Worm (Caenorhabditis elegans): ENCODE measurements around the gene kup-1.

Gene kup-1

DNA sequence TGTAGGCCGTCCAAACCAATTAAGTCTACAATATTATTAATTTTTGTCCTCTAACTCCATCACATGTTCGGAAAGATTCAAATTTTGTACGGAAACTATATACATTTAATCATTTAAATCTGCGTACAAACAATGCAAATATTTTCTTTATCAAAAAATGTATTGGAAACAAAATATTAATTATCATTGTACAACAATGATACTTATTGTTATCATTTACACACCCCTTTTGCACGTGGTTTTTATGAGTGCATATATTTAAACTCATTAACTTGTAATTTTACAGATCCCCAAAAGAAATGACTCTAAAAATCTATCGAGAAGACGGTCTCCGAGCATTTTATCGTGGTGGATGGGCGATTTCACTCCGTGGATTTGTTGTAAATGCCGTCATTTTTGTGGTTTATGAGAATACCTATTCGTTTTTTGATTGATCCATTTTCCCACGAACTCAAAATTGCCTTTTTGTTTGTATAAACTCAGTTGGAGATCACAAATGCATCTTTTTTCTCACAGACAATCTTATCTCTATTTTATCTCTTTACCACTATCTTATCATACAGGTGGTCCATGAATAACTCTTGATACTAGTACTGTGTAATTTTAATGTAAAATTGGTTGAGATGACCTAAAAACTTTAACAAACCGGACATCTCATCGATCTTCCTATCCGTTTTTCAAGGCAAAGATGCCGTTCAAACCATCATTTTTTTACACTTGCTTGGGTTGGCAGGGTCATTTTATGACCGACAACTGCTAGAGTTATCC is 45.4 kb upstream of the kup-1 start:
- no peak for TF ChIP-seq nhr-90 (tag; optimal IDR thresholded peaks at IDR 0.05)
- no peak for TF ChIP-seq let-607 (tag; optimal IDR thresholded peaks at IDR 0.05)
- TF ChIP-seq ets-4 (GFP tag; optimal IDR thresholded peaks at IDR 0.05): no peak
- no peak for TF ChIP-seq dpl-1 (GFP tag; optimal IDR thresholded peaks at IDR 0.05)
- TF ChIP-seq ztf-6 (GFP tag; IDR thresholded peaks at IDR 0.05): no peak
- no peak for TF ChIP-seq bed-1 (GFP tag; IDR thresholded peaks at IDR 0.05)

DNA sequence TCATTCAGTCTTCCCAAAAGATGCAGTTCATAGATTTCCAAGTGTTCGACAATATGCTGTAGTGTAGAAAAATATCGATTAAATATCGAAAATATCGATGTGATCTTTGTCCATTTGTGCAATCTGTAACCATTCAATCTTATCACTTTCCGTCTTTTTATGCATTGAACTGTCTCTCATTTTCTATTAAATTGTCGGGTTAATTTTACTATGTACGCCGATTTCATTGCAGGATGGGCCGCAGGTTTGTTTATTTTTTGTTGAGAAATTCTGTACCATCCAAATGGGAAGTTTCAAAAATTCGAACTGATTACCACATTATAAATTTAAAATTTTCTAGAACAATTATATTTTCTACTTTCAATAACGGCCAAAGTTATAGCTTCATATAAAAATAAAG is 43.5 kb upstream of the kup-1 start, which contains the start of gene R07B7.8:
Gene R07B7.8, minus strand, starts transcription at position 101 of the 400 bp plus-strand sequence.
- TF ChIP-seq sdz-38 (tag; optimal IDR thresholded peaks at IDR 0.05): no peak
- TF ChIP-seq ceh-58 (GFP tag; IDR thresholded peaks at IDR 0.05): no peak
- TF ChIP-seq fkh-3 (tag; optimal IDR thresholded peaks at IDR 0.05): no peak

DNA sequence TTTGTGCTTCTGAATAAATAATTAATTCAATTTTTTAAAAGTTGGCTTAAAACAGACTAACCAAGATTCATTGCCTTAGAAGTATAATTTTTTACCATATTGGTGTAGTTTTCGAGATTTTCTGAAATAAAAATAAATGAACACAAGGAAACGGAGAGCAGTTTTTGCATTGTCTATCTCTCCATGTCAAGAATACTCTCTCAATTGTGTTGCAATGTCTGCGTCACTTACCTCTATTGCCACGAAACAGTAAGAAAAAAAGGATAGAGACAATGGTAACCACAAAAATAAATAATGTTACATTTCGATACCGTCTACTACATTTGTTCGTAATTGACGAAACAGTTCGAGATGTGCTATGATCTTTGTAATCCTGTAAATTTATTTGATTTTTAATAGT is 42.3 kb upstream of the kup-1 start, which contains the start of gene R07B7.10:
Gene R07B7.10, plus strand, starts transcription at position 285 of the 400 bp plus-strand sequence.
- TF ChIP-seq dpff-1 (tag; optimal IDR thresholded peaks at IDR 0.05): no peak
- no peak for TF ChIP-seq Y67H2A.10 (GFP tag; conservative IDR thresholded peaks at IDR 0.05)
- no peak for TF ChIP-seq hsf-1 (GFP tag; IDR thresholded peaks at IDR 0.05)
- peak; percentile 75; the same call in 1 of the 2 replicates for TF ChIP-seq hmg-1.2 (GFP tag; IDR thresholded peaks at IDR 0.05)
- TF ChIP-seq die-1 (tag; optimal IDR thresholded peaks at IDR 0.05): no peak

- TF ChIP-seq F57C9.4 (tag; optimal IDR thresholded peaks at IDR 0.05) (no peak), ekl-4 (GFP tag; IDR thresholded peaks at IDR 0.05) (no peak), lin-54 (GFP tag; optimal IDR thresholded peaks at IDR 0.05) (no peak), Y53G8AR.9 (GFP tag; conservative IDR thresholded peaks at IDR 0.05) (no peak)
These were observed 39.6 kb upstream of the kup-1 start, which contains the start of gene R07B7.9 for ce11 chrV:12080274-12080673. TSS of gene R07B7.9 (minus strand) at chrV:12080374.

DNA sequence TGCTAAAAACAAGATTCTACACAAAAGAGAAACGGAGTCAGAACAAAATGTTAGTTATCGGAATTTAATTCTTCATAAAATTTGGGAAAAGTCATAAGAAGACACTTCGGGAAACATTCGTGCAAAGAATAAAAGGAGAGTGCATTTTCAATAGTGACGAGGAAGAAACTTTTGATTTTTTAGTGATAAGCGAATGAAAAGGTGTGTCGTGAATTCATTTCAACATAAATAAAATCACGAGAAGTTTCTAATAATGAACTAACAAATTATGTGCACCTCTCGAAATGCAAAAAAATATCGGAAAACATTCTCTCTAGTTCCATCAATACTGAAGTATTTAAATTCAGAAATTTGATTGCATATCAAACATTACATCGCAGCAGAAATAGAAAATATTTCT is 35.3 kb upstream of the kup-1 start:
- TF ChIP-seq cebp-2 (GFP tag; IDR thresholded peaks at IDR 0.05): no peak
- peak; percentile 75 for TF ChIP-seq nhr-80 (tag; optimal IDR thresholded peaks at IDR 0.05)
- TF ChIP-seq F23B12.7 (tag; optimal IDR thresholded peaks at IDR 0.05; ENCODE audit: insufficient read depth): peak; percentile 37

DNA sequence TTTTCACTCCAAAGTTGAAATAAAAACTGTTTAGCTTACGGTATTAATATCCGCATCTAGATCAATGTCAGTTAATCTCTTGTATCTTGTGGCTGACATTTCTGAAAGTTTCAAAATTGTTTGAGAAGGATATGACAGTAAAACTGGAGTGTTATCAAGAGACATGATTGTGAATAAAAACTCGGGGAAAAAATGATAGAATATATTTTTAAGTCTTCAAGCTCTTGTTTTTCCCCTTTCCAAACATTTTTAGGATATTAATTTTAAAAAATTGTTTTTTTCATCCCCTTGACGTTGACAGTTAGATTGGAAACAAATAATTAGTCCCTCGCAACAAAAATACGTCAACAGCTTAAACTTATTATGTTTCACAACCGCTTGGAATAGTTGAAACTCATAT is 34.2 kb upstream of the kup-1 start, which contains the start of gene R07B7.6:
Gene R07B7.6, minus strand, starts transcription at position 101 of the 400 bp plus-strand sequence.
- TF ChIP-seq madf-8 (GFP tag; conservative IDR thresholded peaks at IDR 0.05) (no peak), F49E8.2 (tag; optimal IDR thresholded peaks at IDR 0.05; ENCODE audit: insufficient read depth) (no peak), fkh-3 (tag; optimal IDR thresholded peaks at IDR 0.05) (no peak), sptf-2 (GFP tag; optimal IDR thresholded peaks at IDR 0.05) (no peak), tbp1 (GFP tag; optimal IDR thresholded peaks at IDR 0.05) (no peak), T26A5.8 (tag; optimal IDR thresholded peaks at IDR 0.05) (no peak)

DNA sequence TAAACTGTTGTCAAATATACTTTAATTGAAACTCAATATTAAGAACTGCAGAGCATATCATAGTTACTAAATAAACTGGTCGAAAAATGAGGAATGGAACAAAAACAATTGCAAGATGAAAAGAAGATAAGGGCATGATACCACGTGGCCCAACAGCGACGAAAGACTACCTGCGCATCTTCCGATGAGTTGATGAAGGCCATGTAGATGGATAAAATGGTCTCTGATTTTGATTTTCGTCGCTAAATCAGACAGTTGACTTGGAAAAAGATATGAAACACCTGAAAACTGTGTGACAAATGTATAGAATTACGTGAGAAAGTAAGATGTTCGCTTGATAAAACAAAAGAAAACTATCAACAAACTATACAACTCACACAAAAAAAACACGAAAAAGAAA is 30.8 kb upstream of the kup-1 start:
- TF ChIP-seq ZK185.1 (tag; optimal IDR thresholded peaks at IDR 0.05; ENCODE audit: poor library complexity, severe bottlenecking): no peak
- no peak for TF ChIP-seq attf-5 (GFP tag; optimal IDR thresholded peaks at IDR 0.05)
- no peak for TF ChIP-seq zfh-2 (GFP tag; conservative IDR thresholded peaks at IDR 0.05)
- TF ChIP-seq ztf-6 (GFP tag; IDR thresholded peaks at IDR 0.05): no peak
- no peak for TF ChIP-seq zim-3 (tag; optimal IDR thresholded peaks at IDR 0.05)
- no peak for TF ChIP-seq egl-44 (GFP tag; IDR thresholded peaks at IDR 0.05)
- TF ChIP-seq T26A5.8 (tag; optimal IDR thresholded peaks at IDR 0.05): no peak
- TF ChIP-seq ztf-22 (GFP tag; optimal IDR thresholded peaks at IDR 0.05): no peak
- TF ChIP-seq let-526 (GFP tag; IDR thresholded peaks at IDR 0.05): no peak
- TF ChIP-seq K11D2.4 (GFP tag; IDR thresholded peaks at IDR 0.05): no peak
- no peak for TF ChIP-seq egl-18 (GFP tag; IDR thresholded peaks at IDR 0.05)

All from whole organism, young adult.